Worm (Caenorhabditis elegans) whole organism, early embryonic: ENCODE measurements around the gene T26E4.3.

Experiments used
- aly-1 ChIP-seq: sonication (generic microtip); optimal IDR thresholded peaks from 2 replicates; lab custom pipeline; 2016; ENCODE audit warnings: missing genetic modification characterization, missing compliant biosample characterization
- ama-1 ChIP-seq: fragments of 150-350 bp; optimal IDR thresholded peaks from 2 replicates; lab custom pipeline; 2014
- ceh-13 ChIP-seq: fragments of 200-800 bp; sonication (Bioruptor generic); optimal IDR thresholded peaks from 2 replicates; lab custom pipeline; 2018; ENCODE audit warnings: mild to moderate bottlenecking, missing genetic modification characterization, missing compliant biosample characterization
- flt-1 ChIP-seq: fragments of 200-800 bp; sonication (Bioruptor generic); IDR thresholded peaks from 2 replicates; pipeline ENCODE4 v1.3.6; 2022; ENCODE audit warnings: missing genetic modification characterization, missing compliant biosample characterization
- hnd-1 ChIP-seq: sonication (generic microtip); optimal IDR thresholded peaks from 2 replicates; lab custom pipeline; 2016; ENCODE audit warnings: missing genetic modification characterization, missing compliant biosample characterization
- tbx-37 ChIP-seq: fragments of 200-800 bp; sonication (Bioruptor generic); conservative IDR thresholded peaks from 2 replicates; pipeline ENCODE4 v1.3.6; 2022; ENCODE audit warnings: missing genetic modification reagents, missing genetic modification characterization, missing compliant biosample characterization
- tra-4 ChIP-seq: sonication (generic microtip); optimal IDR thresholded peaks from 2 replicates; lab custom pipeline; 2017; ENCODE audit warnings: missing genetic modification characterization, missing compliant biosample characterization

DNA sequence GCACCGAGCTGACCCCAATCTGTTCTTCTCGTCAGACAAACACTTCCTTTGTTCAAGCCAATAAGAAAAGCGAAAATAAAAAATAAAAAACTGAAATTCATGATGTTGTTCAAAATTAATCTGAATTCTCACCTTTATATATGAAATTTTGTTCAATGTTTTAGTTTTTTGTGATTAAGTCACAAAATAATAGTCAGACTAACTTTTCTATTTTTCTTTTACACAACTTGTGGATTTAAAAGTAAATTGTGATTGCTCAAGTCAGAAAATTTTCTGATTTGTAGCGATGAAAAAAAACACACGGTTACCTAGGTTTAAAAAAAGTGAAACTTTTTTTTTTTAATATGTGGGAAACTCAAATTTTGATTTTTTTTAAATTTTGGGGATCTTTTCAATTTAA, 35.2 kb downstream of the T26E4.3 start, which contains the start of gene abf-3:
- no peak for TF ChIP-seq aly-1 (tag; lab: Kevin White, UChicago)
- no peak for TF ChIP-seq ama-1
- TF ChIP-seq flt-1 (GFP tag; lab: Robert Waterston, UW): no peak
- no peak for TF ChIP-seq ceh-13 (GFP tag; lab: Kevin White, UChicago)
- TF ChIP-seq hnd-1 (tag; lab: Kevin White, UChicago): no peak
- no peak for TF ChIP-seq tbx-37
- TF ChIP-seq tra-4 (tag; lab: Kevin White, UChicago): no peak
